Worm (Caenorhabditis elegans) whole organism, L1 larva: ENCODE data around the gene F46H5.7.

Experiments used
- C04F5.9 ChIP-seq: sonication (generic microtip); optimal IDR thresholded peaks from 2 replicates; lab custom pipeline; 2016; ENCODE audit warnings: missing genetic modification characterization, missing compliant biosample characterization
- C34B4.2 ChIP-seq: sonication (generic microtip); optimal IDR thresholded peaks from 2 replicates; lab custom pipeline; 2017; ENCODE audit warnings: mild to moderate bottlenecking, missing genetic modification characterization, missing compliant biosample characterization
- aha-1 ChIP-seq: fragments of 150-350 bp; optimal IDR thresholded peaks from 2 replicates; lab custom pipeline; 2014; ENCODE audit warnings: missing biosample characterization, missing genetic modification characterization
- aly-2 ChIP-seq: fragments of 150-350 bp; optimal IDR thresholded peaks from 2 replicates; lab custom pipeline; 2014; ENCODE audit warnings: missing biosample characterization, missing genetic modification characterization
- blmp-1 ChIP-seq: fragments of 150-350 bp; optimal IDR thresholded peaks from 2 replicates; lab custom pipeline; 2014; ENCODE audit warnings: missing biosample characterization, missing genetic modification characterization
- ceh-8 ChIP-seq: fragments of 200-800 bp; sonication (Bioruptor generic); optimal IDR thresholded peaks from 2 replicates; lab custom pipeline; 2018; ENCODE audit warnings: mild to moderate bottlenecking, missing genetic modification characterization, moderate library complexity, missing compliant biosample characterization
- ceh-82 ChIP-seq, 3 experiments: fragments of 150-350 bp in 1 of 3; sonication (generic microtip) in 2 of 3; optimal IDR thresholded peaks; 2 replicates each; lab custom pipeline; 2014 to 2017; ENCODE audit warnings: missing biosample characterization in 3 of 3, missing genetic modification characterization in 3 of 3
- dpl-1 ChIP-seq, 3 experiments: fragments of 150-350 bp in 2 of 3; sonication (generic microtip) in 1 of 3; optimal IDR thresholded peaks; 2 replicates each; lab custom pipeline; 2014 to 2017; ENCODE audit warnings: missing biosample characterization in 3 of 3, missing genetic modification characterization in 3 of 3, missing genetic modification reagents in 3 of 3
- dsc-1 ChIP-seq: sonication (generic microtip); optimal IDR thresholded peaks from 2 replicates; lab custom pipeline; 2016; ENCODE audit warnings: mild to moderate bottlenecking, missing genetic modification characterization, missing compliant biosample characterization
- efl-1 ChIP-seq, 4 experiments: fragments of 150-350 bp; optimal IDR thresholded peaks in 3 of 4; peaks in 1 of 4; 1 replicate in 1 of 4; 2 replicates in 3 of 4; lab custom pipeline; 2014; ENCODE audit warnings: missing biosample characterization in 2 of 4, missing genetic modification characterization in 2 of 4, missing genetic modification reagents in 2 of 4
- elt-2 ChIP-seq: sonication (generic microtip); optimal IDR thresholded peaks from 2 replicates; lab custom pipeline; 2016; ENCODE audit warnings: missing genetic modification characterization, mild to moderate bottlenecking, inconsistent platforms, missing compliant biosample characterization, missing genetic modification reagents
- fkh-8 ChIP-seq: sonication (generic microtip); optimal IDR thresholded peaks from 2 replicates; lab custom pipeline; 2016; ENCODE audit warnings: mild to moderate bottlenecking, missing genetic modification characterization, missing compliant biosample characterization
- fos-1 ChIP-seq: fragments of 150-350 bp; optimal IDR thresholded peaks from 2 replicates; lab custom pipeline; 2014; ENCODE audit warnings: missing biosample characterization, missing genetic modification characterization
- hlh-17 ChIP-seq: fragments of 200-800 bp; sonication (Bioruptor generic); optimal IDR thresholded peaks from 2 replicates; lab custom pipeline; 2018; ENCODE audit warnings: missing genetic modification characterization, mild to moderate bottlenecking, missing compliant biosample characterization, moderate library complexity, borderline replicate concordance
- irx-1 ChIP-seq: sonication (generic microtip); optimal IDR thresholded peaks from 2 replicates; lab custom pipeline; 2016; ENCODE audit warnings: missing genetic modification characterization, missing compliant biosample characterization
- jun-1 ChIP-seq: fragments of 150-350 bp; optimal IDR thresholded peaks from 2 replicates; lab custom pipeline; 2014; ENCODE audit warnings: missing biosample characterization, missing genetic modification reagents, missing genetic modification characterization
- lin-35 ChIP-seq, 2 experiments: fragments of 150-350 bp; optimal IDR thresholded peaks; 2 replicates each; lab custom pipeline; 2014; ENCODE audit warnings: missing biosample characterization in 2 of 2, missing genetic modification characterization in 2 of 2, missing genetic modification reagents in 2 of 2
- lir-3 ChIP-seq: sonication (generic microtip); optimal IDR thresholded peaks from 2 replicates; lab custom pipeline; 2016; ENCODE audit warnings: mild to moderate bottlenecking, missing genetic modification characterization, moderate library complexity, missing compliant biosample characterization; ENCODE audit not compliant: poor library complexity
- lsy-2 ChIP-seq, 2 experiments: fragments of 150-350 bp; optimal IDR thresholded peaks; 2 replicates each; lab custom pipeline; 2014; ENCODE audit warnings: missing biosample characterization in 2 of 2, missing genetic modification characterization in 2 of 2
- mdl-1 ChIP-seq, 2 experiments: fragments of 150-350 bp; optimal IDR thresholded peaks; 2 replicates each; lab custom pipeline; 2014 to 2017; ENCODE audit warnings: missing biosample characterization in 2 of 2, missing genetic modification characterization in 2 of 2, inconsistent platforms in 1 of 2
- mef-2 ChIP-seq: fragments of 150-350 bp; optimal IDR thresholded peaks from 2 replicates; lab custom pipeline; 2014; ENCODE audit warnings: missing biosample characterization, missing genetic modification characterization
- nhr-12 ChIP-seq: sonication (generic microtip); optimal IDR thresholded peaks from 2 replicates; lab custom pipeline; 2017; ENCODE audit warnings: missing biosample characterization, missing genetic modification characterization
- nhr-19 ChIP-seq: fragments of 200-800 bp; sonication (Bioruptor generic); conservative IDR thresholded peaks from 2 replicates; pipeline ENCODE4 v1.3.6; 2022; ENCODE audit warnings: missing genetic modification characterization, missing compliant biosample characterization
- nhr-20 ChIP-seq: sonication (generic microtip); optimal IDR thresholded peaks from 2 replicates; lab custom pipeline; 2016; ENCODE audit warnings: mild to moderate bottlenecking, missing genetic modification characterization, missing compliant biosample characterization
- nhr-71 ChIP-seq: sonication (generic microtip); optimal IDR thresholded peaks from 2 replicates; lab custom pipeline; 2016; ENCODE audit warnings: mild to moderate bottlenecking, missing genetic modification characterization, moderate library complexity, missing compliant biosample characterization
- nhr-77 ChIP-seq: fragments of 150-350 bp; optimal IDR thresholded peaks from 2 replicates; lab custom pipeline; 2014; ENCODE audit warnings: missing biosample characterization, missing genetic modification characterization
- pqm-1 ChIP-seq: sonication (generic microtip); optimal IDR thresholded peaks from 3 replicates; lab custom pipeline; 2017; ENCODE audit warnings: missing biosample characterization, missing genetic modification characterization
- rnt-1 ChIP-seq: sonication (generic microtip); optimal IDR thresholded peaks from 2 replicates; lab custom pipeline; 2016; ENCODE audit warnings: mild to moderate bottlenecking, missing genetic modification characterization, moderate library complexity, missing compliant biosample characterization
- sup-37 ChIP-seq: fragments of 200-800 bp; sonication (Bioruptor generic); optimal IDR thresholded peaks from 2 replicates; lab custom pipeline; 2018; ENCODE audit warnings: mild to moderate bottlenecking, missing genetic modification characterization, missing compliant biosample characterization
- tlp-1 ChIP-seq: fragments of 150-350 bp; optimal IDR thresholded peaks from 2 replicates; lab custom pipeline; 2014; ENCODE audit warnings: missing biosample characterization, missing genetic modification characterization
- unc-130 ChIP-seq: fragments of 150-350 bp; optimal IDR thresholded peaks from 2 replicates; lab custom pipeline; 2017; ENCODE audit warnings: missing biosample characterization, missing genetic modification characterization, inconsistent platforms
- vab-15 ChIP-seq: sonication (generic microtip); optimal IDR thresholded peaks from 2 replicates; lab custom pipeline; 2017; ENCODE audit warnings: missing genotype, mild to moderate bottlenecking, missing genetic modification characterization, missing compliant biosample characterization
- xbp-1 ChIP-seq: sonication (generic microtip); optimal IDR thresholded peaks from 2 replicates; lab custom pipeline; 2016; ENCODE audit warnings: missing genetic modification characterization, missing compliant biosample characterization
- zip-4 ChIP-seq: fragments of 200-800 bp; sonication (Bioruptor generic); optimal IDR thresholded peaks from 2 replicates; lab custom pipeline; 2018; ENCODE audit warnings: mild to moderate bottlenecking, missing genetic modification characterization, moderate library complexity, missing compliant biosample characterization
- ztf-11 ChIP-seq, 2 experiments: sonication (generic microtip); optimal IDR thresholded peaks; 2 replicates each; lab custom pipeline; 2016 to 2017; ENCODE audit warnings: missing genetic modification characterization in 2 of 2, missing biosample characterization in 1 of 2, missing compliant biosample characterization in 1 of 2

The F46H5.7 gene

DNA sequence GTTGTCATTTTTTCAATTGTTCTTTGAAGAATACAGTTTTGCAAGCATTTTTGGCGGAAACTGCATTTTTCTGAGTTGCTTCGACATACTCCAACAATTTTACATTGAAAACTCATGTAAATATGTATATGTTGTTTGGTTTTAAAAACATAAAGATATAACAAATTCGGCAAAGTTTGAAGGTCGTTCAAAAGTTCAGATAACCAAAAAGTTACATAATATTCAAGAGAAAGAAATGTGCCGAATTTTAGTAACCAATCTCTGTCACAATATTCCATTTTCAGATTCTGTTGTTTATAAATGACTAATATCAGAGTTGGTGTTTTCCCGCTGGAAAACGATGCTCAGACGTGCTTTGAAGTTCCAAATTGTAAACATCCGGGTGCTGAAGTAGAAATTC, 36.4 kb downstream of the F46H5.7 start, which contains the start of gene ZK867.2:
Gene ZK867.2, plus strand, starts transcription at position 301 of the 400 bp plus-strand sequence.
- TF ChIP-seq pqm-1 (tag; lab: Kevin White, UChicago): no peak
- TF ChIP-seq, all 84 proteins: peak for 0

DNA sequence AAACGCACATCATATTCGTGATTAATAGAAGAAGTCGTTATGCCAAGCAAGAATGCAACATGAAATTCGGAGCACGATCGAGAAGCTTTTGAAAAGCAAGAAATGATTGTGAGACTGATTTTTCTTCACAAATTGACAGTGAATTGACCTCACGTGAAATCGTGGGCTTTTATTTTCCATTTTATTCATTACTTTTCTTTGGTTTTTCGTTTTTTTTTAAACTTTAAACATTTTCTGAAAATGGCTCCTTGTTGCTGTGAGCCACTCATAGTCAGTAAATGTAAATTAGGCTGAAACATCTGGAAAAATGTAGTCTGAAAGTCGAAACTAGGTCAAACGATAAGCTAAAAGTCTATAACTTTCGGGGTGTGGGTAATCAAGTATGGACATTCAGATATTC, 37.6 kb downstream of the F46H5.7 start, which contains the start of gene C55B6.5:
Gene C55B6.5, minus strand, starts transcription at position 101 of the 400 bp plus-strand sequence.
- TF ChIP-seq efl-1 (optimal IDR thresholded peaks at IDR 0.05; lab: Kevin White, UChicago) (no peak), efl-1 (GFP tag; optimal IDR thresholded peaks at IDR 0.05 in 1 of 2; lab: Kevin White, UChicago) (no peak), xbp-1 (no peak), fkh-8 (no peak), irx-1 (no peak), ceh-8 (no peak), mdl-1 (tag; optimal IDR thresholded peaks at IDR 0.05; lab: Kevin White, UChicago) (no peak), dsc-1 (tag; lab: Kevin White, UChicago) (no peak), unc-130 (no peak), nhr-19 (GFP tag; lab: Robert Waterston, UW) (no peak), fos-1 (tag; lab: Kevin White, UChicago) (no peak), aha-1 (tag; lab: Kevin White, UChicago) (no peak), nhr-12 (no peak), lir-3 (no peak), C34B4.2 (no peak), ztf-11 (tag; optimal IDR thresholded peaks at IDR 0.05; lab: Kevin White, UChicago) (no peak), vab-15 (no peak)
- TF ChIP-seq, all 84 proteins: peak for 0

DNA sequence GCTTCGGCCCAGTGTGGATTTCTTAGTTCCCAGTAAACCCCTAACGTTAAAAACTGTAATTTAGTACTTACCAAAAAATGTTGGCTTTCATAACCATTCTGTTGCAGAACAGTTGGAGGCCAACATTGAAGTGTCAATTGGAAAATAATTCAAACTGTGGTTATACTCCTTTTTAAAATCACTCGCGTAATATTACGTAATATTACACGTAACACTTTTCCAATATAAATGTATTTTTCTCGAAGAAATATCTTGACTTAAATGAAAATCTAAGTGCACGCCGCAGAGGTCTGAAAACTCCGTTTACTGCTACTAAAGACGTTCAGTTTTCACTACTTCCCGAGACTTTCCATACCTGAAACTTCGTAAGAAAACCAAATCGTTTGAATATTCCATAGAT, 38.6 kb downstream of the F46H5.7 start:
- TF ChIP-seq efl-1 (optimal IDR thresholded peaks at IDR 0.05; lab: Kevin White, UChicago) (no peak), efl-1 (GFP tag; optimal IDR thresholded peaks at IDR 0.05 in 1 of 2; lab: Kevin White, UChicago) (peak in 1 of 2 experiments; percentile 26), blmp-1 (tag; lab: Kevin White, UChicago) (no peak), mef-2 (tag; lab: Kevin White, UChicago) (no peak)

DNA sequence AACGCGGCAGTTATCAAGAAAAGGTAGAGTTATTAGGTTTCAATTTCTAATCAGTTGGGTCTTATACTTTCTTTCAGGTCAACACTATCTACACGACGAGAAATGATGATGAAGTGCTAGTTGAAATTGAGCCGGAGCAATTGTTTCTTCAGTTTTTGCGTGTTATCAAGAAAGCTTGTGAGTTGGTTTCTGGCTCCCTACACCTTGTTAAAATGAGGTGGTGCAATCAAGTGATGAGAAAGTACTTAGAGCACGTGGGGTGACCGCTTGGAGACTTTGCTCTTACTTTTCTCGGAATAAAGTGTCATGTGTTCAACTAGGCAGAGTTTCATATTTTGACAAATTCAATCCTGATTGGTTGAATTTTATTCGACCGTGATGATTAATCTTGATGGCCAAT, 42.3 kb downstream of the F46H5.7 start:
- TF ChIP-seq hlh-17 (GFP tag; lab: Kevin White, UChicago): no peak
- peak; percentile 6 for TF ChIP-seq nhr-20 (tag; lab: Kevin White, UChicago)
- no peak for TF ChIP-seq mef-2 (tag; lab: Kevin White, UChicago)
- peak; percentile 30 for TF ChIP-seq nhr-19 (GFP tag; lab: Robert Waterston, UW)
- no peak for TF ChIP-seq jun-1 (tag; lab: Kevin White, UChicago)
- no peak for TF ChIP-seq nhr-77 (tag; lab: Kevin White, UChicago)
- TF ChIP-seq lin-35 (GFP tag; optimal IDR thresholded peaks at IDR 0.05; lab: Kevin White, UChicago): peak in 1 of 2 experiments; percentile 30
- no peak for TF ChIP-seq irx-1
- TF ChIP-seq zip-4 (GFP tag; lab: Kevin White, UChicago): no peak
- TF ChIP-seq aly-2 (tag; lab: Kevin White, UChicago): no peak
- peak; percentile 13 for TF ChIP-seq rnt-1
- TF ChIP-seq mdl-1 (tag; optimal IDR thresholded peaks at IDR 0.05; lab: Kevin White, UChicago): peak in 1 of 2 experiments; percentile 13
- peak; percentile 93 for TF ChIP-seq elt-2 (tag; lab: Kevin White, UChicago)
- TF ChIP-seq C04F5.9 (tag; lab: Kevin White, UChicago): no peak
- TF ChIP-seq nhr-71 (tag; lab: Kevin White, UChicago): peak; percentile 46

DNA sequence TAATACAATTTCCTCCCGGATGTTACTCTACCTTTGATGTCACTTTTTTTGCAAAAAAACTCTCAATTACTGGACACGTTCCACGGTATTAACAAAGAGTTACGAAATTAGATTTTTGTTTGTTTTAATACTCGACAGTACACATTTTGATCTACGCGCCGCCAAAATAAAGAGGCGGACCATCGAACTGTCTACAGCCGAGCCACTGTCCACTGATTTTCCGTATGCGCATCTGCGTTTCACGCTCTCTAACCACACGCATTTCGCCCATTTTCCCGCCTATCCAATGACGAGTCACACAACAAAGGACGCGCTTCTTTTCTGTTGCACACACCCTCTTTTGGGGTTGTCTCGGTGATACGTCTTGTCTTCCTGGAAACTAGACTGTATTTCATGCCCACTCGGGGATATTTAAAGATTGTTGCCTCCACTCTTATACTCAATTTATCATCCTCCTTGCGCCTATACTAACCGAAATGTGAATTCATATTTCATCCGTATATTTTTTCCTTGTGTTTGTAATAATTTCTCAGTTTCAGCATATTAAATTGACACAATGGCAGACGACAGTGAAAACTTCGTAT, 42.9 kb downstream of the F46H5.7 start, which contains the start of gene C55B6.1:
Gene C55B6.1, plus strand, starts transcription at position 534 of the 584 bp plus-strand sequence.
- no peak for TF ChIP-seq mdl-1 (tag; optimal IDR thresholded peaks at IDR 0.05; lab: Kevin White, UChicago)
- no peak for TF ChIP-seq dpl-1 (GFP tag; optimal IDR thresholded peaks at IDR 0.05; lab: Kevin White, UChicago)
- TF ChIP-seq lsy-2 (tag; optimal IDR thresholded peaks at IDR 0.05; lab: Kevin White, UChicago): no peak
- TF ChIP-seq hlh-17 (GFP tag; lab: Kevin White, UChicago): no peak
- TF ChIP-seq tlp-1 (tag; lab: Kevin White, UChicago): no peak
- no peak for TF ChIP-seq ceh-82 (tag; optimal IDR thresholded peaks at IDR 0.05; lab: Kevin White, UChicago)
- no peak for TF ChIP-seq C34B4.2
- no peak for TF ChIP-seq efl-1 (optimal IDR thresholded peaks at IDR 0.05; lab: Kevin White, UChicago)
- TF ChIP-seq efl-1 (GFP tag; optimal IDR thresholded peaks at IDR 0.05 in 1 of 2; lab: Kevin White, UChicago): no peak
- TF ChIP-seq sup-37 (GFP tag; lab: Kevin White, UChicago): no peak
